Fruit fly (Drosophila melanogaster) whole organism, embryonic: Measurements from ENCODE around the gene Srp14.
A peak's percentile ranks its signal among the peaks of the same experiment; 100 is the strongest.

ENCODE experiments used
- Bdp1 ChIP-seq: fragments of 200-800 bp; sonication (Bioruptor generic); optimal IDR thresholded peaks from 3 replicates; lab custom pipeline; 2016; ENCODE audit warnings: missing biosample characterization, missing genetic modification characterization
- CG10147 ChIP-seq: fragments of 200-800 bp; sonication (Bioruptor generic); optimal IDR thresholded peaks from 2 replicates; lab custom pipeline; 2019; ENCODE audit warnings: missing biosample characterization, mild to moderate bottlenecking, missing genetic modification characterization, moderate library complexity
- CG1024 ChIP-seq: fragments of 200-800 bp; sonication (Bioruptor generic); IDR thresholded peaks from 2 replicates; pipeline ENCODE4 v1.3.6; 2022; ENCODE audit warnings: missing biosample characterization, missing genetic modification characterization
- CG10654 ChIP-seq: fragments of 200-800 bp; sonication (Bioruptor generic); optimal IDR thresholded peaks from 2 replicates; lab custom pipeline; 2016; ENCODE audit warnings: missing biosample characterization, missing genetic modification characterization
- CG10959 ChIP-seq: fragments of 200-800 bp; sonication (Bioruptor generic); IDR thresholded peaks from 2 replicates; pipeline ENCODE4 v1.3.6; 2022; ENCODE audit warnings: missing biosample characterization, missing genetic modification characterization
- CG12219 ChIP-seq: fragments of 200-800 bp; sonication (Bioruptor generic); optimal IDR thresholded peaks from 3 replicates; lab custom pipeline; 2018; ENCODE audit warnings: missing biosample characterization, mild to moderate bottlenecking, missing genetic modification characterization
- CG12942 ChIP-seq: fragments of 200-800 bp; sonication (Bioruptor generic); optimal IDR thresholded peaks from 3 replicates; lab custom pipeline; 2016; ENCODE audit warnings: missing biosample characterization, missing genetic modification characterization
- CG13123 ChIP-seq: fragments of 200-800 bp; sonication (Bioruptor generic); optimal IDR thresholded peaks from 2 replicates; lab custom pipeline; 2016; ENCODE audit warnings: missing biosample characterization, missing genetic modification characterization
- CG1529 ChIP-seq: fragments of 200-800 bp; sonication (Bioruptor generic); optimal IDR thresholded peaks from 3 replicates; lab custom pipeline; 2018; ENCODE audit warnings: missing biosample characterization, missing genetic modification characterization
- CG1602 ChIP-seq: fragments of 200-800 bp; sonication (Bioruptor generic); optimal IDR thresholded peaks from 3 replicates; lab custom pipeline; 2016; ENCODE audit warnings: missing biosample characterization, missing genetic modification characterization
- CG17802 ChIP-seq: fragments of 200-800 bp; sonication (Bioruptor generic); optimal IDR thresholded peaks from 2 replicates; lab custom pipeline; 2018; ENCODE audit warnings: missing biosample characterization, mild to moderate bottlenecking, missing genetic modification characterization, moderate library complexity
- CG18011 ChIP-seq: fragments of 200-800 bp; sonication (Bioruptor generic); optimal IDR thresholded peaks from 2 replicates; lab custom pipeline; 2017; ENCODE audit warnings: missing biosample characterization, missing genetic modification characterization, mild to moderate bottlenecking, moderate library complexity, missing genotype
- CG30020 ChIP-seq: fragments of 200-800 bp; optimal IDR thresholded peaks from 2 replicates; lab custom pipeline; 2019; ENCODE audit warnings: missing biosample characterization, mild to moderate bottlenecking, missing genetic modification characterization, moderate library complexity
- CG30431 ChIP-seq: fragments of 200-800 bp; sonication (Bioruptor generic); optimal IDR thresholded peaks from 2 replicates; lab custom pipeline; 2017; ENCODE audit warnings: missing biosample characterization, missing genetic modification characterization
- CG4854 ChIP-seq: fragments of 200-800 bp; sonication (Bioruptor generic); optimal IDR thresholded peaks from 2 replicates; lab custom pipeline; 2016; ENCODE audit warnings: missing biosample characterization, missing genetic modification characterization, inconsistent platforms
- CG5180 ChIP-seq: fragments of 200-800 bp; sonication (Bioruptor generic); optimal IDR thresholded peaks from 3 replicates; lab custom pipeline; 2017; ENCODE audit warnings: missing biosample characterization, missing genetic modification characterization, mild to moderate bottlenecking, moderate library complexity, missing genetic modification reagents
- CG5245 ChIP-seq: fragments of 200-800 bp; sonication (Bioruptor generic); optimal IDR thresholded peaks from 3 replicates; lab custom pipeline; 2016; ENCODE audit warnings: missing biosample characterization, missing genetic modification characterization
- CG7271 ChIP-seq: fragments of 200-800 bp; sonication (Bioruptor generic); optimal IDR thresholded peaks from 2 replicates; lab custom pipeline; 2018; ENCODE audit warnings: missing biosample characterization, mild to moderate bottlenecking, missing genetic modification characterization, moderate library complexity
- CG7928 ChIP-seq: fragments of 200-800 bp; sonication (Bioruptor generic); optimal IDR thresholded peaks from 2 replicates; lab custom pipeline; 2017; ENCODE audit warnings: missing biosample characterization, mild to moderate bottlenecking, missing genetic modification characterization
- Hand ChIP-seq: fragments of 200-800 bp; sonication (Bioruptor generic); optimal IDR thresholded peaks from 2 replicates; lab custom pipeline; 2017; ENCODE audit warnings: mild to moderate bottlenecking, missing biosample characterization, missing genetic modification reagents, missing genetic modification characterization
- MBD-R2 ChIP-seq: fragments of 200-800 bp; sonication (Bioruptor generic); IDR thresholded peaks from 2 replicates; pipeline ENCODE4 v1.3.6; 2022; ENCODE audit warnings: missing biosample characterization, missing genetic modification characterization
- Med ChIP-seq: fragments of 200-800 bp; sonication (Bioruptor generic); peaks from one replicate; lab custom pipeline; 2016; ENCODE audit warnings: missing biosample characterization, missing genetic modification characterization, mild to moderate bottlenecking, inconsistent platforms, moderate library complexity
- NFAT ChIP-seq: fragments of 200-800 bp; sonication (Bioruptor generic); IDR thresholded peaks from 2 replicates; pipeline ENCODE4 v1.3.6; 2022; ENCODE audit warnings: missing biosample characterization, missing genetic modification characterization
- Nf-YA ChIP-seq: fragments of 200-800 bp; sonication (Bioruptor generic); IDR thresholded peaks from 2 replicates; pipeline ENCODE4 v1.3.6; 2022; ENCODE audit warnings: missing biosample characterization, missing genetic modification characterization
- Poxn ChIP-seq: fragments of 200-800 bp; sonication (Bioruptor generic); IDR thresholded peaks from 2 replicates; pipeline ENCODE4 v1.3.6; 2022; ENCODE audit warnings: missing biosample characterization, missing genetic modification characterization
- Sin3A ChIP-seq: fragments of >200 bp; optimal IDR thresholded peaks from 2 replicates; lab custom pipeline; 2018
- Taf1 ChIP-seq: fragments of 200-800 bp; sonication (Bioruptor generic); IDR thresholded peaks from 2 replicates; pipeline ENCODE4 v1.3.6; 2022; ENCODE audit warnings: missing biosample characterization, missing genetic modification characterization
- Xrp1 ChIP-seq: fragments of 200-800 bp; sonication (Bioruptor generic); IDR thresholded peaks from 2 replicates; pipeline ENCODE4 v1.3.6; 2022; ENCODE audit warnings: missing biosample characterization, missing genetic modification characterization
- ap ChIP-seq: fragments of 200-800 bp; sonication (Bioruptor generic); IDR thresholded peaks from 2 replicates; pipeline ENCODE4 v1.3.6; 2022; ENCODE audit warnings: missing biosample characterization, missing genetic modification characterization
- ara ChIP-seq: fragments of 200-800 bp; sonication (Bioruptor generic); IDR thresholded peaks from 2 replicates; pipeline ENCODE4 v1.3.6; 2022; ENCODE audit warnings: missing biosample characterization, missing genetic modification characterization
- cas ChIP-seq: fragments of 200-800 bp; sonication (Bioruptor generic); IDR thresholded peaks from 2 replicates; pipeline ENCODE4 v1.3.6; 2022; ENCODE audit warnings: missing biosample characterization, missing genetic modification characterization
- caup ChIP-seq: fragments of 200-800 bp; sonication (Bioruptor generic); optimal IDR thresholded peaks from 3 replicates; lab custom pipeline; 2017; ENCODE audit warnings: missing biosample characterization, mild to moderate bottlenecking, missing genetic modification characterization, moderate library complexity; ENCODE audit not compliant: severe bottlenecking
- crc ChIP-seq: fragments of 200-800 bp; sonication (Bioruptor generic); optimal IDR thresholded peaks from 2 replicates; lab custom pipeline; 2016; ENCODE audit warnings: missing biosample characterization, missing genetic modification characterization
- croc ChIP-seq: fragments of 200-800 bp; sonication (Bioruptor generic); conservative IDR thresholded peaks from 3 replicates; pipeline ENCODE4 v1.3.6; 2022; ENCODE audit warnings: missing biosample characterization, missing genetic modification characterization
- eyg ChIP-seq: fragments of 200-800 bp; sonication (Bioruptor generic); optimal IDR thresholded peaks from 3 replicates; lab custom pipeline; 2016; ENCODE audit warnings: missing biosample characterization, missing genetic modification characterization
- fru ChIP-seq: fragments of >200 bp; optimal IDR thresholded peaks from 2 replicates; lab custom pipeline; 2017
- gt ChIP-seq: fragments of 200-800 bp; sonication (Bioruptor generic); IDR thresholded peaks from 2 replicates; pipeline ENCODE4 v1.3.6; 2022; ENCODE audit warnings: missing biosample characterization, missing genetic modification characterization
- inv ChIP-seq: fragments of 200-800 bp; sonication (Bioruptor generic); IDR thresholded peaks from 2 replicates; pipeline ENCODE4 v1.3.6; 2022; ENCODE audit warnings: missing biosample characterization, missing genetic modification characterization; ENCODE audit not compliant: partially characterized antibody
- jumu ChIP-seq: fragments of 200-800 bp; sonication (Bioruptor generic); optimal IDR thresholded peaks from 3 replicates; lab custom pipeline; 2016; ENCODE audit warnings: missing biosample characterization, missing genetic modification characterization
- maf-S ChIP-seq: fragments of 200-800 bp; sonication (Bioruptor generic); optimal IDR thresholded peaks from 2 replicates; lab custom pipeline; 2016; ENCODE audit warnings: missing biosample characterization, missing genetic modification characterization
- p53 ChIP-seq: fragments of 200-800 bp; sonication (Bioruptor generic); optimal IDR thresholded peaks from 2 replicates; lab custom pipeline; 2016; ENCODE audit warnings: missing biosample characterization, missing genetic modification characterization
- pzg ChIP-seq: fragments of 200-800 bp; sonication (Bioruptor generic); optimal IDR thresholded peaks from 3 replicates; lab custom pipeline; 2018; ENCODE audit warnings: missing biosample characterization, mild to moderate bottlenecking, missing genetic modification characterization, moderate library complexity
- ranshi ChIP-seq: fragments of 200-800 bp; sonication (Bioruptor generic); IDR thresholded peaks from 2 replicates; pipeline ENCODE4 v1.3.6; 2022; ENCODE audit warnings: missing biosample characterization, missing genetic modification characterization
- repo ChIP-seq: fragments of 200-800 bp; sonication (Bioruptor generic); optimal IDR thresholded peaks from 2 replicates; lab custom pipeline; 2016; ENCODE audit warnings: missing biosample characterization, missing genetic modification characterization
- sens ChIP-seq: fragments of 200-800 bp; sonication (Bioruptor generic); peaks from one replicate; lab custom pipeline; 2016; ENCODE audit warnings: missing biosample characterization, missing genetic modification characterization
- sens-2 ChIP-seq: fragments of 200-800 bp; sonication (Bioruptor generic); IDR thresholded peaks from 2 replicates; pipeline ENCODE4 v1.3.6; 2022; ENCODE audit warnings: missing biosample characterization, missing genetic modification characterization
- toy ChIP-seq: fragments of 200-800 bp; sonication (Bioruptor generic); IDR thresholded peaks from 2 replicates; pipeline ENCODE4 v1.3.6; 2022; ENCODE audit warnings: missing biosample characterization, missing genetic modification characterization
- twi ChIP-seq: fragments of 200-800 bp; optimal IDR thresholded peaks from 2 replicates; lab custom pipeline; 2019; ENCODE audit warnings: missing biosample characterization, mild to moderate bottlenecking, missing genetic modification characterization, moderate library complexity
- unc-4 ChIP-seq: fragments of 200-800 bp; sonication (Bioruptor generic); IDR thresholded peaks from 2 replicates; pipeline ENCODE4 v1.3.6; 2022; ENCODE audit warnings: missing biosample characterization, missing genetic modification characterization; ENCODE audit not compliant: partially characterized antibody
- zf30C ChIP-seq: fragments of 200-800 bp; sonication (Bioruptor generic); optimal IDR thresholded peaks from 3 replicates; lab custom pipeline; 2018; ENCODE audit warnings: missing biosample characterization, mild to moderate bottlenecking, missing genetic modification characterization
- zfh2 ChIP-seq: fragments of 200-800 bp; sonication (Bioruptor generic); optimal IDR thresholded peaks from 2 replicates; lab custom pipeline; 2016; ENCODE audit warnings: missing biosample characterization, missing genetic modification characterization

Gene Srp14

dm6 chr3R:20542283-20543144 is 37.4 kb upstream of the Srp14 start (continued):
- peak; percentile 42 for TF ChIP-seq CG1602 (GFP tag; lab: Kevin White, UChicago)
- TF ChIP-seq CG17802, result no peak
- TF ChIP-seq Poxn (GFP tag; lab: Robert Waterston, UW), result no peak
- TF ChIP-seq CG13123 (GFP tag; lab: Kevin White, UChicago), result peak; percentile 38
- no peak for TF ChIP-seq CG7271
- TF ChIP-seq Sin3A (lab: Kevin White, UChicago), result no peak
- TF ChIP-seq Xrp1 (GFP tag; lab: Robert Waterston, UW), result peak; percentile 74
- TF ChIP-seq jumu (GFP tag; lab: Kevin White, UChicago), result no peak
- TF ChIP-seq p53 (GFP tag; lab: Kevin White, UChicago), result no peak
- no peak for TF ChIP-seq croc (GFP tag; lab: Robert Waterston, UW)
- no peak for TF ChIP-seq eyg (GFP tag; lab: Kevin White, UChicago)
- TF ChIP-seq caup, result no peak
- no peak for TF ChIP-seq ara (GFP tag; lab: Robert Waterston, UW)
- no peak for TF ChIP-seq twi (tag; lab: Kevin White, UChicago)
- TF ChIP-seq zfh2 (GFP tag; lab: Kevin White, UChicago), result no peak
- TF ChIP-seq NFAT (GFP tag; lab: Robert Waterston, UW), result no peak
- no peak for TF ChIP-seq CG30020 (tag; lab: Kevin White, UChicago)
- no peak for TF ChIP-seq Bdp1
- TF ChIP-seq pzg (GFP tag; lab: Kevin White, UChicago), result no peak
- no peak for TF ChIP-seq gt (GFP tag; lab: Robert Waterston, UW)
- no peak for TF ChIP-seq ranshi (GFP tag; lab: Robert Waterston, UW)
- TF ChIP-seq CG5245 (GFP tag; lab: Kevin White, UChicago), result no peak
- TF ChIP-seq CG18011 (GFP tag; lab: Kevin White, UChicago), result no peak
- peak; percentile 84 for TF ChIP-seq sens (GFP tag; lab: Kevin White, UChicago)
- no peak for TF ChIP-seq sens-2 (GFP tag; lab: Robert Waterston, UW)
- peak; percentile 15 for TF ChIP-seq maf-S (GFP tag; lab: Kevin White, UChicago)
- no peak for TF ChIP-seq inv (GFP tag; lab: Robert Waterston, UW)
- no peak for TF ChIP-seq CG12942 (GFP tag; lab: Kevin White, UChicago)
- no peak for TF ChIP-seq fru (lab: Kevin White, UChicago)
- peak; percentile 41 for TF ChIP-seq CG12219 (GFP tag; lab: Kevin White, UChicago)
- TF ChIP-seq zf30C (GFP tag; lab: Kevin White, UChicago), result peak; percentile 61
- TF ChIP-seq MBD-R2, result no peak
- TF ChIP-seq Med (GFP tag; lab: Kevin White, UChicago), result peak; percentile 34
- no peak for TF ChIP-seq CG30431 (GFP tag; lab: Kevin White, UChicago)
- TF ChIP-seq crc, result no peak
- TF ChIP-seq toy (GFP tag; lab: Robert Waterston, UW), result no peak
- no peak for TF ChIP-seq CG7928 (GFP tag; lab: Kevin White, UChicago)
- no peak for TF ChIP-seq CG5180 (GFP tag; lab: Kevin White, UChicago)
- peak; percentile 71 for TF ChIP-seq CG1529 (GFP tag; lab: Kevin White, UChicago)
- peak; percentile 19 for TF ChIP-seq CG10654 (GFP tag; lab: Kevin White, UChicago)
- TF ChIP-seq CG10147, result no peak
- no peak; the same call in 1 of the 2 replicates for TF ChIP-seq ap (GFP tag; lab: Robert Waterston, UW)
- no peak for TF ChIP-seq Taf1
- no peak for TF ChIP-seq CG1024
- no peak for TF ChIP-seq cas (GFP tag; lab: Robert Waterston, UW)
- no peak for TF ChIP-seq Hand (GFP tag; lab: Kevin White, UChicago)
- no peak for TF ChIP-seq CG4854
- TF ChIP-seq Nf-YA (GFP tag; lab: Robert Waterston, UW), result no peak
- TF ChIP-seq CG10959 (GFP tag; lab: Robert Waterston, UW), result no peak
- no peak for TF ChIP-seq repo (GFP tag; lab: Kevin White, UChicago)
- TF ChIP-seq unc-4 (GFP tag; lab: Robert Waterston, UW), result no peak
